Fruit fly (Drosophila melanogaster): ENCODE results near the gene alpha-Est2.

DNA sequence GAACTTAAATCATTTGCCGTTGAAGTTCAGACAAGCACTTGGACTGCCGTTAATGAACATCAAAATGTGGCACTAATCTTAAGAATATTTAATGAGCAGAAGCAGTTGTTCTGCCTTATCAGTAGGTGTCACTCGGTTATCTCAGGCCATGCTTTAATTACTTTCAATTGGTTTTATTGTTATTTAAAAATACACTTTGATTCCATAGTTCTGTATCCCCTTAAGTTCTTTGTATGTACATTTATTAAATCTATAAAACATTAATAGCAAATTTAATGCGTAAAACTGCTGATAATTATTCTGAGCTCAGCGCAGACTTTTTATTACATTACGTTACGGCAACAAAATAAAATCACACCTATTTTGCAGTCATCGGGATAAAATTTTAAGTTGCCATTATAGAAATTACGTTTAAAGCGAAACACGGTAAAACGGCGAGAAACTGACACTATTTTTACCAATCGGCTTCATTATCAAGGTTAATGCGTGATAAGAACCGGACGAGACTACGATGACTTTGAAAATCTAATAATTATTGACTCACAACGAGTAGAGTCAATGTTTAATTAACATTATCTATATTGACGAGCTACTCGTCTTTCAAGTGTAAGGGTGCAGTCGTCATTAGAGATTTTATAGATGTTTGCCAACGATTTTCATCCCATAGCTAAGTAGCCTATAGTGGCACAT is 19.2 kb upstream of the alpha-Est2 start:
- TF ChIP-seq MTF-1 (GFP tag; optimal IDR thresholded peaks at IDR 0.05; ENCODE audit: borderline replicate concordance) (no peak), cg (GFP tag; optimal IDR thresholded peaks at IDR 0.05) (no peak), CG13775 (GFP tag; optimal IDR thresholded peaks at IDR 0.05) (no peak), unpg (GFP tag; optimal IDR thresholded peaks at IDR 0.05) (no peak), Hr78 (GFP tag; optimal IDR thresholded peaks at IDR 0.05) (no peak)

Measured in whole organism, embryonic.